Worm (Caenorhabditis elegans) whole organism, young adult: Measurements from ENCODE around the gene K01H12.4.

Source experiments
- F57A8.1 ChIP-seq: fragments of 200-800 bp; sonication (Bioruptor generic); optimal IDR thresholded peaks from 2 replicates; lab custom pipeline; 2018; ENCODE audit warnings: mild to moderate bottlenecking, missing genetic modification characterization, moderate library complexity, missing compliant biosample characterization
- F57C9.4 ChIP-seq: sonication (generic microtip); optimal IDR thresholded peaks from 2 replicates; lab custom pipeline; 2017; ENCODE audit warnings: mild to moderate bottlenecking, missing genetic modification characterization, missing compliant biosample characterization
- athp-1 ChIP-seq: sonication (generic microtip); optimal IDR thresholded peaks from 2 replicates; lab custom pipeline; 2017; ENCODE audit warnings: mild to moderate bottlenecking, missing genetic modification characterization, missing compliant biosample characterization
- attf-5 ChIP-seq: fragments of 200-800 bp; sonication (Bioruptor generic); optimal IDR thresholded peaks from 2 replicates; lab custom pipeline; 2018; ENCODE audit warnings: mild to moderate bottlenecking, missing genetic modification characterization, missing compliant biosample characterization
- cebp-1 ChIP-seq, 2 experiments: fragments of 200-800 bp in 1 of 2; sonication (Bioruptor generic) in 1 of 2; sonication (generic microtip) in 1 of 2; IDR thresholded peaks in 1 of 2; optimal IDR thresholded peaks in 1 of 2; 2 replicates each; pipeline versions ENCODE4 v1.3.6 to Lab custom; 2017 to 2022; ENCODE audit warnings: missing compliant biosample characterization in 2 of 2, missing genetic modification characterization in 2 of 2, mild to moderate bottlenecking in 1 of 2, missing genetic modification reagents in 1 of 2, moderate library complexity in 1 of 2
- chd-7 ChIP-seq: sonication (generic microtip); optimal IDR thresholded peaks from 2 replicates; lab custom pipeline; 2016; ENCODE audit warnings: mild to moderate bottlenecking, missing genetic modification characterization, moderate library complexity, missing compliant biosample characterization
- ets-4 ChIP-seq: fragments of 200-800 bp; sonication (Bioruptor generic); optimal IDR thresholded peaks from 2 replicates; lab custom pipeline; 2018; ENCODE audit warnings: mild to moderate bottlenecking, missing genetic modification characterization, missing compliant biosample characterization
- madf-6 ChIP-seq: fragments of 200-800 bp; sonication (Bioruptor generic); IDR thresholded peaks from 2 replicates; pipeline ENCODE4 v1.3.6; 2022; ENCODE audit warnings: missing genetic modification reagents, missing genetic modification characterization, missing compliant biosample characterization
- nhr-90 ChIP-seq: sonication (generic microtip); optimal IDR thresholded peaks from 2 replicates; lab custom pipeline; 2016; ENCODE audit warnings: missing genotype, mild to moderate bottlenecking, missing genetic modification characterization, missing compliant biosample characterization
- pbrm-1 ChIP-seq: fragments of 200-800 bp; sonication (Bioruptor generic); IDR thresholded peaks from 2 replicates; pipeline ENCODE4 v1.3.6; 2022; ENCODE audit warnings: missing genetic modification reagents, missing genetic modification characterization, missing compliant biosample characterization
- snpc-4 ChIP-seq, 5 experiments: fragments of 150-350 bp in 1 of 5; sonication (generic microtip) in 4 of 5; optimal IDR thresholded peaks; 2 replicates each; lab custom pipeline; 2014 to 2018; ENCODE audit warnings: missing genetic modification characterization in 5 of 5, missing biosample characterization in 3 of 5, antibody characterized with exemption in 2 of 5, mild to moderate bottlenecking in 2 of 5, missing compliant biosample characterization in 2 of 5, missing genotype in 2 of 5, moderate library complexity in 2 of 5, missing genetic modification reagents in 1 of 5
- unc-130 ChIP-seq: sonication (generic microtip); optimal IDR thresholded peaks from 2 replicates; lab custom pipeline; 2016; ENCODE audit warnings: missing genetic modification reagents, missing genetic modification characterization, missing compliant biosample characterization
- ztf-25 ChIP-seq: fragments of 200-800 bp; sonication (Bioruptor generic); IDR thresholded peaks from 2 replicates; pipeline ENCODE4 v1.3.6; 2022; ENCODE audit warnings: missing genetic modification reagents, missing genetic modification characterization, missing compliant biosample characterization
- ztf-28 ChIP-seq: fragments of 200-800 bp; sonication (Bioruptor generic); IDR thresholded peaks from 2 replicates; pipeline ENCODE4 v1.3.6; 2022; ENCODE audit warnings: missing genetic modification reagents, missing genetic modification characterization, missing compliant biosample characterization

- TF ChIP-seq ztf-25 (GFP tag; lab: Robert Waterston, UW), result no peak
- TF ChIP-seq nhr-90 (tag; lab: Kevin White, UChicago), result no peak
- no peak for TF ChIP-seq attf-5 (GFP tag; lab: Kevin White, UChicago)
- no peak for TF ChIP-seq ets-4
- TF ChIP-seq unc-130 (GFP tag; lab: Kevin White, UChicago), result no peak
- TF ChIP-seq athp-1, result no peak
- no peak for TF ChIP-seq madf-6 (GFP tag; lab: Robert Waterston, UW)
- TF ChIP-seq cebp-1 (GFP tag; IDR thresholded peaks at IDR 0.05; lab: Robert Waterston, UW), result no peak
- TF ChIP-seq cebp-1 (tag; optimal IDR thresholded peaks at IDR 0.05; lab: Kevin White, UChicago), result no peak
- TF ChIP-seq F57C9.4, result no peak
- TF ChIP-seq chd-7, result no peak
- TF ChIP-seq pbrm-1 (GFP tag; lab: Robert Waterston, UW), result no peak
- no peak for TF ChIP-seq F57A8.1 (GFP tag; lab: Kevin White, UChicago)
- no peak for TF ChIP-seq ztf-28 (GFP tag; lab: Robert Waterston, UW)
- no peak for TF ChIP-seq snpc-4 (GFP tag; optimal IDR thresholded peaks at IDR 0.05; lab: Kevin White, UChicago)
- no peak for TF ChIP-seq snpc-4 (tag; optimal IDR thresholded peaks at IDR 0.05; lab: Kevin White, UChicago)
These were observed 33.6 kb upstream of the K01H12.4 start for ce11 chrIV:9679296-9679695.
